Worm (Caenorhabditis elegans) whole organism, early embryonic: ENCODE results near the gene F56D5.6.

Experiments used
- B0310.2 ChIP-seq: sonication (generic microtip); optimal IDR thresholded peaks from 2 replicates; lab custom pipeline; 2016; ENCODE audit warnings: mild to moderate bottlenecking, missing genetic modification characterization, missing compliant biosample characterization
- F13C5.2 ChIP-seq: sonication (generic microtip); optimal IDR thresholded peaks from 2 replicates; lab custom pipeline; 2017; ENCODE audit warnings: mild to moderate bottlenecking, missing genetic modification characterization, inconsistent platforms, missing compliant biosample characterization
- aly-1 ChIP-seq: sonication (generic microtip); optimal IDR thresholded peaks from 2 replicates; lab custom pipeline; 2016; ENCODE audit warnings: missing genetic modification characterization, missing compliant biosample characterization
- ama-1 ChIP-seq: fragments of 150-350 bp; optimal IDR thresholded peaks from 2 replicates; lab custom pipeline; 2014
- ceh-13 ChIP-seq: fragments of 200-800 bp; sonication (Bioruptor generic); optimal IDR thresholded peaks from 2 replicates; lab custom pipeline; 2018; ENCODE audit warnings: mild to moderate bottlenecking, missing genetic modification characterization, missing compliant biosample characterization
- ceh-36 ChIP-seq: sonication (generic microtip); optimal IDR thresholded peaks from 2 replicates; lab custom pipeline; 2016; ENCODE audit warnings: missing genetic modification characterization, inconsistent platforms, missing compliant biosample characterization
- ets-7 ChIP-seq: sonication (generic microtip); optimal IDR thresholded peaks from 2 replicates; lab custom pipeline; 2016; ENCODE audit warnings: missing genotype, missing genetic modification characterization, missing compliant biosample characterization
- flt-1 ChIP-seq: fragments of 200-800 bp; sonication (Bioruptor generic); IDR thresholded peaks from 2 replicates; pipeline ENCODE4 v1.3.6; 2022; ENCODE audit warnings: missing genetic modification characterization, missing compliant biosample characterization
- hmg-4 ChIP-seq: fragments of 200-800 bp; sonication (Bioruptor generic); optimal IDR thresholded peaks from 2 replicates; lab custom pipeline; 2018; ENCODE audit warnings: mild to moderate bottlenecking, missing genetic modification characterization, missing compliant biosample characterization
- hnd-1 ChIP-seq: sonication (generic microtip); optimal IDR thresholded peaks from 2 replicates; lab custom pipeline; 2016; ENCODE audit warnings: missing genetic modification characterization, missing compliant biosample characterization
- pes-1 ChIP-seq: fragments of 200-800 bp; sonication (Bioruptor generic); IDR thresholded peaks from 2 replicates; pipeline ENCODE4 v1.3.6; 2022; ENCODE audit warnings: missing genetic modification reagents, missing genetic modification characterization, missing compliant biosample characterization
- scrt-1 ChIP-seq: fragments of 200-800 bp; sonication (Bioruptor generic); IDR thresholded peaks from 2 replicates; pipeline ENCODE4 v1.3.6; 2022; ENCODE audit warnings: missing genetic modification characterization, missing compliant biosample characterization
- sea-1 ChIP-seq: fragments of 200-800 bp; sonication (Bioruptor generic); conservative IDR thresholded peaks from 2 replicates; pipeline ENCODE4 v1.3.6; 2022; ENCODE audit warnings: missing genetic modification characterization, missing compliant biosample characterization
- tbx-11 ChIP-seq: fragments of 200-800 bp; sonication (Bioruptor generic); IDR thresholded peaks from 2 replicates; pipeline ENCODE4 v1.3.6; 2022; ENCODE audit warnings: missing genetic modification characterization, missing compliant biosample characterization
- tbx-37 ChIP-seq: fragments of 200-800 bp; sonication (Bioruptor generic); conservative IDR thresholded peaks from 2 replicates; pipeline ENCODE4 v1.3.6; 2022; ENCODE audit warnings: missing genetic modification reagents, missing genetic modification characterization, missing compliant biosample characterization
- tra-4 ChIP-seq: sonication (generic microtip); optimal IDR thresholded peaks from 2 replicates; lab custom pipeline; 2017; ENCODE audit warnings: missing genetic modification characterization, missing compliant biosample characterization

Gene F56D5.6

ce11 chrIV:9457400-9457799 is 55.7 kb downstream of the F56D5.6 start, which contains the start of gene cutl-17:
Gene cutl-17, minus strand, starts transcription at chrIV:9457500.
- TF ChIP-seq B0310.2 (tag; lab: Kevin White, UChicago) (no peak), tbx-11 (no peak), flt-1 (GFP tag; lab: Robert Waterston, UW) (no peak), tbx-37 (GFP tag; lab: Robert Waterston, UW) (no peak), sea-1 (GFP tag; lab: Robert Waterston, UW) (no peak), ama-1 (lab: Kevin White, UChicago) (no peak), tra-4 (tag; lab: Kevin White, UChicago) (no peak), hmg-4 (no peak), aly-1 (tag; lab: Kevin White, UChicago) (no peak), F13C5.2 (tag; lab: Kevin White, UChicago) (no peak), ets-7 (tag; lab: Kevin White, UChicago) (no peak), hnd-1 (tag; lab: Kevin White, UChicago) (no peak), pes-1 (GFP tag; lab: Robert Waterston, UW) (no peak), scrt-1 (GFP tag; lab: Robert Waterston, UW) (no peak), ceh-13 (GFP tag; lab: Kevin White, UChicago) (no peak), ceh-36 (tag; lab: Kevin White, UChicago) (no peak)

- TF ChIP-seq pes-1 (GFP tag; lab: Robert Waterston, UW) = no peak
- TF ChIP-seq tbx-37 (GFP tag; lab: Robert Waterston, UW) = no peak
- no peak for TF ChIP-seq B0310.2 (tag; lab: Kevin White, UChicago)
- TF ChIP-seq ceh-13 (GFP tag; lab: Kevin White, UChicago) = no peak
- no peak for TF ChIP-seq ets-7 (tag; lab: Kevin White, UChicago)
- no peak for TF ChIP-seq hmg-4
- no peak for TF ChIP-seq scrt-1 (GFP tag; lab: Robert Waterston, UW)
- TF ChIP-seq tbx-11 = no peak
- TF ChIP-seq sea-1 (GFP tag; lab: Robert Waterston, UW) = no peak
- TF ChIP-seq F13C5.2 (tag; lab: Kevin White, UChicago) = no peak
These were observed 57.6 kb downstream of the F56D5.6 start, which contains the start of gene copb-2 for ce11 chrIV:9459224-9459781. Gene copb-2, plus strand, starts transcription at chrIV:9459731.
